Worm (Caenorhabditis elegans) whole organism, young adult: ENCODE results near the gene F11D5.1.

Source experiments
- C06A6.2 ChIP-seq: fragments of 200-800 bp; sonication (Bioruptor generic); conservative IDR thresholded peaks from 2 replicates; pipeline ENCODE4 v1.3.6; 2022; ENCODE audit warnings: missing genetic modification characterization, missing compliant biosample characterization
- D2030.7 ChIP-seq: fragments of 200-800 bp; sonication (Bioruptor generic); IDR thresholded peaks from 2 replicates; pipeline ENCODE4 v1.3.6; 2022; ENCODE audit warnings: missing genetic modification reagents, missing genetic modification characterization, missing compliant biosample characterization
- F22D6.2 ChIP-seq: sonication (generic microtip); optimal IDR thresholded peaks from 2 replicates; lab custom pipeline; 2016; ENCODE audit warnings: mild to moderate bottlenecking, missing genetic modification characterization, missing compliant biosample characterization
- F33H1.4 ChIP-seq: fragments of 200-800 bp; sonication (Bioruptor generic); IDR thresholded peaks from 2 replicates; pipeline ENCODE4 v1.3.6; 2022; ENCODE audit warnings: missing genetic modification reagents, missing genetic modification characterization, missing compliant biosample characterization
- F37B4.10 ChIP-seq: fragments of 200-800 bp; sonication (Bioruptor generic); IDR thresholded peaks from 2 replicates; pipeline ENCODE4 v1.3.6; 2022; ENCODE audit warnings: missing genetic modification characterization, missing compliant biosample characterization
- F39B2.1 ChIP-seq: fragments of 200-800 bp; sonication (Bioruptor generic); IDR thresholded peaks from 2 replicates; pipeline ENCODE4 v1.3.6; 2022; ENCODE audit warnings: missing genetic modification reagents, missing genetic modification characterization, missing compliant biosample characterization
- F49E8.2 ChIP-seq: sonication (generic microtip); optimal IDR thresholded peaks from 3 replicates; lab custom pipeline; 2017; ENCODE audit warnings: missing genetic modification characterization, mild to moderate bottlenecking, missing compliant biosample characterization, antibody characterized with exemption, moderate library complexity; ENCODE audit not compliant: insufficient read depth
- F55B11.4 ChIP-seq: sonication (generic microtip); optimal IDR thresholded peaks from 2 replicates; lab custom pipeline; 2016; ENCODE audit warnings: missing compliant biosample characterization, missing genetic modification characterization, borderline replicate concordance; ENCODE audit not compliant: insufficient read depth
- F57A8.1 ChIP-seq: fragments of 200-800 bp; sonication (Bioruptor generic); optimal IDR thresholded peaks from 2 replicates; lab custom pipeline; 2018; ENCODE audit warnings: mild to moderate bottlenecking, missing genetic modification characterization, moderate library complexity, missing compliant biosample characterization
- F57C9.4 ChIP-seq: sonication (generic microtip); optimal IDR thresholded peaks from 2 replicates; lab custom pipeline; 2017; ENCODE audit warnings: mild to moderate bottlenecking, missing genetic modification characterization, missing compliant biosample characterization
- Y67H2A.10 ChIP-seq: fragments of 200-800 bp; sonication (Bioruptor generic); conservative IDR thresholded peaks from 2 replicates; pipeline ENCODE4 v1.3.6; 2022; ENCODE audit warnings: missing genetic modification reagents, missing genetic modification characterization, missing compliant biosample characterization
- Y79H2A.3 ChIP-seq: fragments of 200-800 bp; sonication (Bioruptor generic); conservative IDR thresholded peaks from 2 replicates; pipeline ENCODE4 v1.3.6; 2022; ENCODE audit warnings: missing genetic modification reagents, missing genetic modification characterization, missing compliant biosample characterization
- aptf-2 ChIP-seq: fragments of 200-800 bp; sonication (Bioruptor generic); conservative IDR thresholded peaks from 2 replicates; pipeline ENCODE4 v1.3.6; 2022; ENCODE audit warnings: missing genetic modification reagents, missing genetic modification characterization, missing compliant biosample characterization
- atf-7 ChIP-seq: sonication (generic microtip); optimal IDR thresholded peaks from 2 replicates; lab custom pipeline; 2017; ENCODE audit warnings: mild to moderate bottlenecking, missing genetic modification characterization, missing compliant biosample characterization
- athp-1 ChIP-seq: sonication (generic microtip); optimal IDR thresholded peaks from 2 replicates; lab custom pipeline; 2017; ENCODE audit warnings: mild to moderate bottlenecking, missing genetic modification characterization, missing compliant biosample characterization
- attf-6 ChIP-seq: fragments of 200-800 bp; sonication (Bioruptor generic); IDR thresholded peaks from 2 replicates; pipeline ENCODE4 v1.3.6; 2022; ENCODE audit warnings: missing genetic modification reagents, missing genetic modification characterization, missing compliant biosample characterization
- bed-1 ChIP-seq: fragments of 200-800 bp; sonication (Bioruptor generic); IDR thresholded peaks from 2 replicates; pipeline ENCODE4 v1.3.6; 2022; ENCODE audit warnings: missing genetic modification reagents, missing genetic modification characterization, missing compliant biosample characterization
- bed-2 ChIP-seq: fragments of 200-800 bp; sonication (Bioruptor generic); IDR thresholded peaks from 2 replicates; pipeline ENCODE4 v1.3.6; 2022; ENCODE audit warnings: missing genetic modification reagents, missing genetic modification characterization, missing compliant biosample characterization
- ceh-27 ChIP-seq: fragments of 200-800 bp; sonication (Bioruptor generic); optimal IDR thresholded peaks from 2 replicates; lab custom pipeline; 2018; ENCODE audit warnings: mild to moderate bottlenecking, missing genetic modification characterization, moderate library complexity, missing compliant biosample characterization
- ceh-40 ChIP-seq: fragments of 200-800 bp; sonication (Bioruptor generic); IDR thresholded peaks from 2 replicates; pipeline ENCODE4 v1.3.6; 2022; ENCODE audit warnings: missing genetic modification characterization, missing compliant biosample characterization
- dpff-1 ChIP-seq: sonication (generic microtip); optimal IDR thresholded peaks from 2 replicates; lab custom pipeline; 2017; ENCODE audit warnings: mild to moderate bottlenecking, missing genetic modification characterization, missing compliant biosample characterization
- egl-44 ChIP-seq: fragments of 200-800 bp; sonication (Bioruptor generic); IDR thresholded peaks from 2 replicates; pipeline ENCODE4 v1.3.6; 2022; ENCODE audit warnings: missing genetic modification reagents, missing genetic modification characterization, missing compliant biosample characterization
- egrh-3 ChIP-seq: fragments of 200-800 bp; sonication (Bioruptor generic); IDR thresholded peaks from 2 replicates; pipeline ENCODE4 v1.3.6; 2022; ENCODE audit warnings: missing genetic modification reagents, missing genetic modification characterization, missing compliant biosample characterization
- ekl-4 ChIP-seq: fragments of 200-800 bp; sonication (Bioruptor generic); IDR thresholded peaks from 2 replicates; pipeline ENCODE4 v1.3.6; 2022; ENCODE audit warnings: missing genetic modification reagents, missing genetic modification characterization, missing compliant biosample characterization
- ets-4 ChIP-seq: fragments of 200-800 bp; sonication (Bioruptor generic); optimal IDR thresholded peaks from 2 replicates; lab custom pipeline; 2018; ENCODE audit warnings: mild to moderate bottlenecking, missing genetic modification characterization, missing compliant biosample characterization
- fkh-3 ChIP-seq: sonication (generic microtip); optimal IDR thresholded peaks from 2 replicates; lab custom pipeline; 2016; ENCODE audit warnings: mild to moderate bottlenecking, missing genetic modification characterization, missing compliant biosample characterization
- him-1 ChIP-seq: sonication (generic microtip); optimal IDR thresholded peaks from 2 replicates; lab custom pipeline; 2016; ENCODE audit warnings: missing genotype, missing genetic modification reagents, missing genetic modification characterization, missing compliant biosample characterization
- hlh-26 ChIP-seq: fragments of 200-800 bp; sonication (Bioruptor generic); conservative IDR thresholded peaks from 2 replicates; pipeline ENCODE4 v1.3.6; 2022; ENCODE audit warnings: missing genetic modification reagents, missing genetic modification characterization, missing compliant biosample characterization
- hsf-1 ChIP-seq: fragments of 200-800 bp; sonication (Bioruptor generic); IDR thresholded peaks from 2 replicates; pipeline ENCODE4 v1.3.6; 2022; ENCODE audit warnings: missing genetic modification reagents, missing genetic modification characterization, missing compliant biosample characterization
- lin-40 ChIP-seq: sonication (generic microtip); optimal IDR thresholded peaks from 2 replicates; lab custom pipeline; 2016; ENCODE audit warnings: missing genetic modification characterization, mild to moderate bottlenecking, missing compliant biosample characterization, missing genotype, missing genetic modification reagents
- mxl-1 ChIP-seq: sonication (generic microtip); optimal IDR thresholded peaks from 2 replicates; lab custom pipeline; 2016; ENCODE audit warnings: missing genetic modification characterization, missing compliant biosample characterization
- nhr-179 ChIP-seq: sonication (generic microtip); optimal IDR thresholded peaks from 2 replicates; lab custom pipeline; 2016; ENCODE audit warnings: mild to moderate bottlenecking, missing genetic modification characterization, missing compliant biosample characterization
- nhr-80 ChIP-seq: sonication (generic microtip); optimal IDR thresholded peaks from 2 replicates; lab custom pipeline; 2016; ENCODE audit warnings: missing genetic modification characterization, missing compliant biosample characterization
- rcor-1 ChIP-seq: fragments of 200-800 bp; sonication (Bioruptor generic); IDR thresholded peaks from 2 replicates; pipeline ENCODE4 v1.3.6; 2022; ENCODE audit warnings: missing genetic modification reagents, missing genetic modification characterization, missing compliant biosample characterization
- rec-8 ChIP-seq, 2 experiments: sonication (generic microtip); optimal IDR thresholded peaks; 2 replicates each; lab custom pipeline; 2016; ENCODE audit warnings: mild to moderate bottlenecking in 2 of 2, missing genetic modification characterization in 2 of 2, missing genetic modification reagents in 2 of 2, missing genotype in 2 of 2, missing biosample characterization in 1 of 2, missing compliant biosample characterization in 1 of 2, moderate library complexity in 1 of 2
- rpc-1 ChIP-seq, 2 experiments: fragments of 150-350 bp in 1 of 2; sonication (generic microtip) in 1 of 2; optimal IDR thresholded peaks; 2 replicates each; lab custom pipeline; 2014 to 2018; ENCODE audit warnings: missing biosample characterization in 1 of 2, missing genetic modification characterization in 1 of 2, missing genetic modification reagents in 1 of 2, missing genotype in 1 of 2
- snpc-3.4 ChIP-seq: sonication (generic microtip); optimal IDR thresholded peaks from 2 replicates; lab custom pipeline; 2017; ENCODE audit warnings: missing genetic modification characterization, mild to moderate bottlenecking, missing compliant biosample characterization, antibody characterized with exemption, moderate library complexity, missing genotype, missing genetic modification reagents
- tbx-9 ChIP-seq: sonication (generic microtip); optimal IDR thresholded peaks from 2 replicates; lab custom pipeline; 2016; ENCODE audit warnings: borderline replicate concordance, missing genetic modification characterization, inconsistent platforms, missing compliant biosample characterization
- unc-62 ChIP-seq: fragments of 150-350 bp; optimal IDR thresholded peaks from 2 replicates; lab custom pipeline; 2014; ENCODE audit warnings: missing biosample characterization, missing genetic modification reagents, missing genetic modification characterization
- zfh-2 ChIP-seq: fragments of 200-800 bp; sonication (Bioruptor generic); conservative IDR thresholded peaks from 2 replicates; pipeline ENCODE4 v1.3.6; 2022; ENCODE audit warnings: missing genetic modification reagents, missing genetic modification characterization, missing compliant biosample characterization

The F11D5.1 gene

DNA sequence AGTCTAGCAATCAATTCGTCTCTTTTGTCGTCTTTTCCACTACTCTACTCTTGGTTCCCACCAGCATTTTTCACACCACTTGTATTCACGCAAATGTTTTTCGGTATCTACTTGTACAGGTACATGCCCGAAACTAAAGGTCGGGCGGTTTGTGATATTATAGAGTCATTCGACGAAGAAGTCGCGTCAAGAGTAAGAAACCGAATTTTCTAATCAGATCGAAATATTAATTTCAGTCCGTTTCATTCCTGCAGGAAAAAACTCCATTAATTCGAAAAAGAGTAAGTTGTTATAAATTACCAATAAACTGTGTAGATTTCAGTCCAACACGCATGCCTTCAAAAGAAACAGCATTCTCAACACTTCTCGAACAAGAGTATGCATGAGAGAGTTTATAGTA lies 41.0 kb upstream of the F11D5.1 start:
- TF ChIP-seq him-1 (tag; lab: Kevin White, UChicago) (no peak), dpff-1 (tag; lab: Kevin White, UChicago) (no peak), nhr-179 (no peak), egl-44 (GFP tag; lab: Robert Waterston, UW) (no peak), attf-6 (GFP tag; lab: Robert Waterston, UW) (no peak), F37B4.10 (no peak), F49E8.2 (no peak)
- TF ChIP-seq, all 124 proteins: peak for 0

ce11 chrX:3296182-3296581 lies 36.7 kb upstream of the F11D5.1 start, which contains the start of gene K09C4.2:
Gene K09C4.2, plus strand, starts transcription at chrX:3296482.
- TF ChIP-seq lin-40 (tag; lab: Kevin White, UChicago) (no peak), him-1 (tag; lab: Kevin White, UChicago) (no peak), bed-1 (GFP tag; lab: Robert Waterston, UW) (no peak), Y79H2A.3 (no peak), ceh-27 (GFP tag; lab: Kevin White, UChicago) (no peak), C06A6.2 (GFP tag; lab: Robert Waterston, UW) (no peak), rpc-1 (optimal IDR thresholded peaks at IDR 0.05; lab: Kevin White, UChicago) (no peak), rpc-1 (tag; optimal IDR thresholded peaks at IDR 0.05; lab: Kevin White, UChicago) (no peak), tbx-9 (tag; lab: Kevin White, UChicago) (no peak), F55B11.4 (tag; lab: Kevin White, UChicago) (no peak), rcor-1 (GFP tag; lab: Robert Waterston, UW) (no peak), unc-62 (GFP tag; lab: Kevin White, UChicago) (no peak), aptf-2 (GFP tag; lab: Robert Waterston, UW) (no peak), D2030.7 (GFP tag; lab: Robert Waterston, UW) (no peak), F33H1.4 (GFP tag; lab: Robert Waterston, UW) (no peak), F49E8.2 (no peak), atf-7 (tag; lab: Kevin White, UChicago) (no peak), F39B2.1 (GFP tag; lab: Robert Waterston, UW) (no peak), Y67H2A.10 (no peak), fkh-3 (tag; lab: Kevin White, UChicago) (no peak)

ce11 chrX:3297812-3298211 lies 35.1 kb upstream of the F11D5.1 start:
- TF ChIP-seq snpc-3.4 (tag; lab: Kevin White, UChicago) (no peak), nhr-80 (peak; percentile 79)

DNA sequence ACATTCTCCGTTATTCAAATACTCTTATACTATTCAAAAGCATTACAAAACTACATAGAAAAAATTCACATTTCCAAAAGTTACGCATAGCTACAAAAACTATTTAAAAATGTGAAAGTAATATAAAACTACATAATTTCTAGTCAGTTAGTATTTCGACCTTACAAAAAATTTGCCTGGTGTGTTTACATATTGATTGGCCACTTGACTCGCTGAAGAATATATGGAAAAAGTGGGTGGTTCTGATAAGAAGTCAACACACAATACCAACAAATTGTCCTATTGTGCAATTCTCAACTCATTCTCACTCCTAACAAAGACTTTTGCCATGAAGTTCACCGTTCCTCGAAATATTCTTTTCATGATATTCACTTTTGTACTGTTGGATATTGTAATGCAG lies 34.3 kb upstream of the F11D5.1 start, which contains the start of gene K09C4.1:
K09C4.1 (plus strand) TSS at position 301 of the 400 bp plus-strand sequence.
- TF ChIP-seq egrh-3 (no peak), unc-62 (GFP tag; lab: Kevin White, UChicago) (no peak), mxl-1 (tag; lab: Kevin White, UChicago) (no peak), zfh-2 (GFP tag; lab: Robert Waterston, UW) (no peak)

- TF ChIP-seq nhr-80 (peak; percentile 64), unc-62 (GFP tag; lab: Kevin White, UChicago) (peak; percentile 72), ceh-40 (GFP tag; lab: Robert Waterston, UW) (no peak)
Measured at ce11 chrX:3300582-3300981, 32.3 kb upstream of the F11D5.1 start.

ce11 chrX:3301770-3302169 lies 31.2 kb upstream of the F11D5.1 start, which contains the start of gene F11D5.5:
Gene F11D5.5, plus strand, starts transcription at chrX:3302070.
- TF ChIP-seq F57C9.4: no peak
- TF ChIP-seq athp-1 (tag; lab: Kevin White, UChicago): no peak
- no peak for TF ChIP-seq hlh-26
- TF ChIP-seq nhr-80: no peak
- no peak for TF ChIP-seq ets-4 (GFP tag; lab: Kevin White, UChicago)
- TF ChIP-seq F22D6.2 (tag; lab: Kevin White, UChicago): no peak
- no peak for TF ChIP-seq hsf-1
- no peak for TF ChIP-seq Y67H2A.10
- no peak for TF ChIP-seq rec-8 (tag; optimal IDR thresholded peaks at IDR 0.05; lab: Kevin White, UChicago)
- TF ChIP-seq bed-2: no peak
- no peak for TF ChIP-seq ekl-4
- TF ChIP-seq F57A8.1: no peak
- TF ChIP-seq F55B11.4 (tag; lab: Kevin White, UChicago): no peak
